Fruit fly (Drosophila melanogaster) whole organism: ENCODE results near the gene CG13599.
A peak's percentile ranks its signal among the peaks of the same experiment; 100 is the strongest.

Experiments
- Dll ChIP-seq: fragments of >200 bp; optimal IDR thresholded peaks from 2 replicates; lab custom pipeline; 2017
- EcR ChIP-seq, 2 experiments: fragments of >200 bp; optimal IDR thresholded peaks; 2 replicates each; lab custom pipeline; 2017; ENCODE audit warnings: missing biosample characterization in 2 of 2, missing genetic modification characterization in 2 of 2, missing genetic modification reagents in 2 of 2
- psq ChIP-seq: fragments of >200 bp; optimal IDR thresholded peaks from 2 replicates; lab custom pipeline; 2017
- usp ChIP-seq: fragments of >200 bp; optimal IDR thresholded peaks from 2 replicates; lab custom pipeline; 2017; ENCODE audit warnings: missing biosample characterization, missing genetic modification characterization, mixed read lengths

dm6 chr3R:23911073-23911690 lies 20.3 kb upstream of the CG13599 start:
- TF ChIP-seq Dll (lab: Kevin White, UChicago) (no peak), psq (lab: Kevin White, UChicago) (no peak), EcR (GFP tag; optimal IDR thresholded peaks at IDR 0.05; lab: Kevin White, UChicago) (peak in 1 of 2 experiments; percentile 39), usp (no peak)
